Worm (Caenorhabditis elegans) whole organism, L4 larva: ENCODE data around the gene nrsn-1.

Experiments used
- D1046.2 ChIP-seq: fragments of 200-800 bp; sonication (Bioruptor generic); IDR thresholded peaks from 2 replicates; pipeline ENCODE4 v1.3.6; 2022; ENCODE audit warnings: missing genetic modification characterization, missing compliant biosample characterization
- F37D6.2 ChIP-seq: sonication (generic microtip); optimal IDR thresholded peaks from 2 replicates; lab custom pipeline; 2016; ENCODE audit warnings: mild to moderate bottlenecking, missing genetic modification characterization, missing compliant biosample characterization
- F49E8.2 ChIP-seq: sonication (generic microtip); optimal IDR thresholded peaks from 2 replicates; lab custom pipeline; 2016; ENCODE audit warnings: missing compliant biosample characterization, mild to moderate bottlenecking, missing genetic modification characterization, borderline replicate concordance
- T26A8.4 ChIP-seq: fragments of 200-800 bp; sonication (Bioruptor generic); IDR thresholded peaks from 2 replicates; pipeline ENCODE4 v1.3.6; 2022; ENCODE audit warnings: missing genetic modification characterization, missing compliant biosample characterization
- Y105C5A.15 ChIP-seq: fragments of 200-800 bp; sonication (Bioruptor generic); IDR thresholded peaks from 2 replicates; pipeline ENCODE4 v1.3.6; 2022; ENCODE audit warnings: missing genetic modification characterization, missing compliant biosample characterization
- Y5F2A.4 ChIP-seq: fragments of 200-800 bp; sonication (Bioruptor generic); optimal IDR thresholded peaks from 2 replicates; lab custom pipeline; 2018; ENCODE audit warnings: mild to moderate bottlenecking, missing genetic modification characterization, missing compliant biosample characterization
- Y75B8A.6 ChIP-seq: fragments of 200-800 bp; sonication (Bioruptor generic); IDR thresholded peaks from 2 replicates; pipeline ENCODE4 v1.3.6; 2022; ENCODE audit warnings: missing genetic modification reagents, missing genetic modification characterization, missing compliant biosample characterization
- ZK546.5 ChIP-seq, 2 experiments: sonication (generic microtip); optimal IDR thresholded peaks; 2 replicates each; lab custom pipeline; 2017; ENCODE audit warnings: missing biosample characterization in 2 of 2, missing genetic modification characterization in 2 of 2
- aha-1 ChIP-seq: fragments of 150-350 bp; peaks from one replicate; lab custom pipeline; 2014; ENCODE audit warnings: missing biosample characterization, missing genetic modification characterization
- aly-2 ChIP-seq: sonication (generic microtip); optimal IDR thresholded peaks from 2 replicates; lab custom pipeline; 2018; ENCODE audit warnings: missing biosample characterization, missing genetic modification characterization
- ama-1 ChIP-seq: fragments of 150-350 bp; optimal IDR thresholded peaks from 2 replicates; lab custom pipeline; 2014; ENCODE audit warnings: inconsistent platforms, mixed read lengths
- arid-1 ChIP-seq: fragments of 200-800 bp; sonication (Bioruptor generic); conservative IDR thresholded peaks from 2 replicates; pipeline ENCODE4 v1.3.6; 2022; ENCODE audit warnings: missing genetic modification reagents, missing genetic modification characterization, missing compliant biosample characterization
- attf-4 ChIP-seq: sonication (generic microtip); optimal IDR thresholded peaks from 3 replicates; lab custom pipeline; 2017; ENCODE audit warnings: missing biosample characterization, missing genetic modification characterization
- ceh-28 ChIP-seq: fragments of 150-350 bp; optimal IDR thresholded peaks from 2 replicates; lab custom pipeline; 2014; ENCODE audit warnings: missing biosample characterization, missing genetic modification reagents, missing genetic modification characterization
- ceh-62 ChIP-seq: sonication (generic microtip); optimal IDR thresholded peaks from 2 replicates; lab custom pipeline; 2017; ENCODE audit warnings: missing biosample characterization, missing genetic modification characterization
- ctbp-1 ChIP-seq: fragments of 200-800 bp; sonication (Bioruptor generic); IDR thresholded peaks from 2 replicates; pipeline ENCODE4 v1.3.6; 2022; ENCODE audit warnings: missing genetic modification reagents, missing genetic modification characterization, missing compliant biosample characterization
- daf-12 ChIP-seq: fragments of 150-350 bp; optimal IDR thresholded peaks from 2 replicates; lab custom pipeline; 2014; ENCODE audit warnings: missing biosample characterization, missing genetic modification reagents, missing genetic modification characterization
- daf-8 ChIP-seq: fragments of 200-800 bp; sonication (Bioruptor generic); IDR thresholded peaks from 2 replicates; pipeline ENCODE4 v1.3.6; 2022; ENCODE audit warnings: missing genetic modification characterization, missing compliant biosample characterization
- dmd-9 ChIP-seq: fragments of 200-800 bp; sonication (Bioruptor generic); IDR thresholded peaks from 2 replicates; pipeline ENCODE4 v1.3.6; 2022; ENCODE audit warnings: missing genetic modification reagents, missing genetic modification characterization, missing compliant biosample characterization
- duxl-1 ChIP-seq: sonication (generic microtip); optimal IDR thresholded peaks from 2 replicates; lab custom pipeline; 2016; ENCODE audit warnings: mild to moderate bottlenecking, missing genetic modification characterization, moderate library complexity, missing compliant biosample characterization; ENCODE audit not compliant: poor library complexity
- dve-1 ChIP-seq: sonication (generic microtip); optimal IDR thresholded peaks from 2 replicates; lab custom pipeline; 2017; ENCODE audit warnings: antibody characterized with exemption, mild to moderate bottlenecking, missing genetic modification characterization, missing compliant biosample characterization; ENCODE audit not compliant: insufficient read depth
- fkh-10 ChIP-seq: fragments of 150-350 bp; optimal IDR thresholded peaks from 2 replicates; lab custom pipeline; 2014; ENCODE audit warnings: missing biosample characterization, missing genetic modification reagents, missing genetic modification characterization
- hif-1 ChIP-seq, 2 experiments: sonication (generic microtip); optimal IDR thresholded peaks; 2 replicates each; lab custom pipeline; 2016 to 2017; ENCODE audit warnings: missing compliant biosample characterization in 2 of 2, missing genetic modification characterization in 2 of 2, missing genetic modification reagents in 2 of 2, missing genotype in 2 of 2, mild to moderate bottlenecking in 1 of 2
- hlh-11 ChIP-seq: fragments of 200-800 bp; sonication (Bioruptor generic); optimal IDR thresholded peaks from 2 replicates; lab custom pipeline; 2018; ENCODE audit warnings: mild to moderate bottlenecking, missing genetic modification characterization, missing compliant biosample characterization
- hmg-1.1 ChIP-seq: fragments of 200-800 bp; sonication (Bioruptor generic); IDR thresholded peaks from 2 replicates; pipeline ENCODE4 v1.3.6; 2022; ENCODE audit warnings: missing genetic modification reagents, missing genetic modification characterization, missing compliant biosample characterization
- lin-13 ChIP-seq: fragments of 150-350 bp; optimal IDR thresholded peaks from 2 replicates; lab custom pipeline; 2014; ENCODE audit warnings: missing biosample characterization, missing genetic modification reagents, missing genetic modification characterization
- lin-38 ChIP-seq: fragments of 200-800 bp; sonication (Bioruptor generic); IDR thresholded peaks from 2 replicates; pipeline ENCODE4 v1.3.6; 2022; ENCODE audit warnings: missing genetic modification reagents, missing genetic modification characterization, missing compliant biosample characterization
- lir-3 ChIP-seq: sonication (generic microtip); optimal IDR thresholded peaks from 2 replicates; lab custom pipeline; 2016; ENCODE audit warnings: mild to moderate bottlenecking, missing genetic modification characterization, missing compliant biosample characterization
- lsy-2 ChIP-seq, 2 experiments: fragments of 150-350 bp in 1 of 2; sonication (generic microtip) in 1 of 2; optimal IDR thresholded peaks; 2 replicates each; lab custom pipeline; 2014 to 2017; ENCODE audit warnings: missing biosample characterization in 2 of 2, missing genetic modification characterization in 2 of 2
- madf-9 ChIP-seq: fragments of 200-800 bp; sonication (Bioruptor generic); conservative IDR thresholded peaks from 2 replicates; pipeline ENCODE4 v1.3.6; 2022; ENCODE audit warnings: missing genetic modification reagents, missing genetic modification characterization, missing compliant biosample characterization
- mdl-1 ChIP-seq, 2 experiments: fragments of 150-350 bp in 1 of 2; sonication (generic microtip) in 1 of 2; optimal IDR thresholded peaks; 2 replicates each; lab custom pipeline; 2014 to 2017; ENCODE audit warnings: missing biosample characterization in 2 of 2, missing genetic modification characterization in 2 of 2
- mes-2 ChIP-seq: sonication (generic microtip); optimal IDR thresholded peaks from 2 replicates; lab custom pipeline; 2016; ENCODE audit warnings: missing genotype, mild to moderate bottlenecking, missing genetic modification characterization, missing compliant biosample characterization; ENCODE audit not compliant: poor library complexity, severe bottlenecking
- nhr-11 ChIP-seq: fragments of 150-350 bp; optimal IDR thresholded peaks from 2 replicates; lab custom pipeline; 2014; ENCODE audit warnings: missing biosample characterization, missing genetic modification characterization
- nhr-237 ChIP-seq: sonication (generic microtip); optimal IDR thresholded peaks from 2 replicates; lab custom pipeline; 2017; ENCODE audit warnings: missing biosample characterization, missing genetic modification characterization
- nhr-25 ChIP-seq: sonication (generic microtip); optimal IDR thresholded peaks from 2 replicates; lab custom pipeline; 2017; ENCODE audit warnings: missing genetic modification characterization, mild to moderate bottlenecking, missing compliant biosample characterization, antibody characterized with exemption, moderate library complexity, borderline replicate concordance; ENCODE audit not compliant: insufficient read depth
- nhr-41 ChIP-seq: fragments of 200-800 bp; sonication (Bioruptor generic); IDR thresholded peaks from 2 replicates; pipeline ENCODE4 v1.3.6; 2022; ENCODE audit warnings: missing genetic modification reagents, missing genetic modification characterization, missing compliant biosample characterization
- nhr-48 ChIP-seq: sonication (generic microtip); optimal IDR thresholded peaks from 2 replicates; lab custom pipeline; 2016; ENCODE audit warnings: mild to moderate bottlenecking, missing genetic modification characterization, missing compliant biosample characterization
- nhr-6 ChIP-seq: fragments of 150-350 bp; optimal IDR thresholded peaks from 2 replicates; lab custom pipeline; 2014; ENCODE audit warnings: missing biosample characterization, missing genetic modification characterization
- php-3 ChIP-seq: fragments of 200-800 bp; sonication (Bioruptor generic); IDR thresholded peaks from 2 replicates; pipeline ENCODE4 v1.3.6; 2022; ENCODE audit warnings: missing genetic modification reagents, missing genetic modification characterization, missing compliant biosample characterization
- rbr-2 ChIP-seq: sonication (generic microtip); optimal IDR thresholded peaks from 2 replicates; lab custom pipeline; 2016; ENCODE audit warnings: missing genotype, missing genetic modification characterization, missing compliant biosample characterization
- saeg-2 ChIP-seq: fragments of 200-800 bp; sonication (Bioruptor generic); IDR thresholded peaks from 2 replicates; pipeline ENCODE4 v1.3.6; 2022; ENCODE audit warnings: missing genetic modification reagents, missing genetic modification characterization, missing compliant biosample characterization
- set-16 ChIP-seq: fragments of 200-800 bp; sonication (Bioruptor generic); IDR thresholded peaks from 2 replicates; pipeline ENCODE4 v1.3.6; 2022; ENCODE audit warnings: missing genetic modification reagents, missing genetic modification characterization, missing compliant biosample characterization
- unc-39 ChIP-seq: sonication (generic microtip); optimal IDR thresholded peaks from 2 replicates; lab custom pipeline; 2017; ENCODE audit warnings: missing biosample characterization, missing genetic modification characterization
- unc-62 ChIP-seq, 3 experiments: fragments of 150-350 bp in 1 of 3; sonication (generic microtip); optimal IDR thresholded peaks in 2 of 3; peaks in 1 of 3; 1 replicate in 1 of 3; 2 replicates in 2 of 3; lab custom pipeline; 2014 to 2017; ENCODE audit warnings: missing biosample characterization in 3 of 3, missing genetic modification characterization in 3 of 3, missing genetic modification reagents in 3 of 3, missing genotype in 1 of 3
- vab-7 ChIP-seq: fragments of 200-800 bp; sonication (Bioruptor generic); IDR thresholded peaks from 2 replicates; pipeline ENCODE4 v1.3.6; 2022; ENCODE audit warnings: missing genetic modification reagents, missing genetic modification characterization, missing compliant biosample characterization
- zfp-3 ChIP-seq: fragments of 200-800 bp; sonication (Bioruptor generic); conservative IDR thresholded peaks from 2 replicates; pipeline ENCODE4 v1.3.6; 2022; ENCODE audit warnings: missing genetic modification reagents, missing genetic modification characterization, missing compliant biosample characterization
- zip-2 ChIP-seq: fragments of 150-350 bp; optimal IDR thresholded peaks from 2 replicates; lab custom pipeline; 2014; ENCODE audit warnings: missing biosample characterization, missing genetic modification characterization

nrsn-1 gene

ce11 chrV:3714750-3715149 is 1.0 kb downstream of the nrsn-1 start:
- TF ChIP-seq zip-2: no peak
- no peak for TF ChIP-seq lin-38
- no peak for TF ChIP-seq dve-1
- TF ChIP-seq nhr-48 (tag; lab: Kevin White, UChicago): no peak
- TF ChIP-seq aha-1 (tag; lab: Kevin White, UChicago): peak; percentile 41
- TF ChIP-seq unc-62 (GFP tag; optimal IDR thresholded peaks at IDR 0.05 in 1 of 2; lab: Kevin White, UChicago): no peak
- no peak for TF ChIP-seq unc-62 (tag; optimal IDR thresholded peaks at IDR 0.05; lab: Kevin White, UChicago)
- peak; percentile 18; the same call in 1 of the 2 replicates for TF ChIP-seq hmg-1.1
- TF ChIP-seq Y105C5A.15 (GFP tag; lab: Robert Waterston, UW): no peak
- no peak for TF ChIP-seq hif-1 (tag; optimal IDR thresholded peaks at IDR 0.05; lab: Kevin White, UChicago)
- no peak for TF ChIP-seq dmd-9 (GFP tag; lab: Robert Waterston, UW)
- no peak for TF ChIP-seq fkh-10
- peak; percentile 80 for TF ChIP-seq set-16
- TF ChIP-seq, all 104 proteins: peak for 3

- TF ChIP-seq hlh-11 (no peak), ceh-28 (tag; lab: Kevin White, UChicago) (peak; percentile 57), lsy-2 (tag; optimal IDR thresholded peaks at IDR 0.05; lab: Kevin White, UChicago) (peak in 1 of 2 experiments; percentile 6), nhr-41 (GFP tag; lab: Robert Waterston, UW) (no peak), unc-62 (GFP tag; optimal IDR thresholded peaks at IDR 0.05 in 1 of 2; lab: Kevin White, UChicago) (peak in 1 of 2 experiments; percentile 0), unc-62 (tag; optimal IDR thresholded peaks at IDR 0.05; lab: Kevin White, UChicago) (no peak), ctbp-1 (GFP tag; lab: Robert Waterston, UW) (no peak), hmg-1.1 (0 out of 2 replicates have a peak, but pooled peaks have one; percentile 24)
Measured at ce11 chrV:3712955-3713354, 2.8 kb downstream of the nrsn-1 start.

- no peak for TF ChIP-seq T26A8.4 (GFP tag; lab: Robert Waterston, UW)
- TF ChIP-seq unc-39: no peak
- TF ChIP-seq mdl-1 (tag; optimal IDR thresholded peaks at IDR 0.05; lab: Kevin White, UChicago): no peak
- no peak for TF ChIP-seq lin-13 (GFP tag; lab: Kevin White, UChicago)
- TF ChIP-seq arid-1: peak; percentile 26; the same call in 1 of the 2 replicates
- no peak for TF ChIP-seq madf-9
- no peak for TF ChIP-seq daf-12 (tag; lab: Kevin White, UChicago)
- 0 out of 2 replicates have a peak, but pooled peaks have one; percentile 10 for TF ChIP-seq hmg-1.1
- TF ChIP-seq daf-8 (GFP tag; lab: Robert Waterston, UW): no peak
- TF ChIP-seq Y105C5A.15 (GFP tag; lab: Robert Waterston, UW): no peak
- TF ChIP-seq nhr-11 (tag; lab: Kevin White, UChicago): no peak
- no peak for TF ChIP-seq nhr-25 (tag; lab: Kevin White, UChicago)
- no peak for TF ChIP-seq zfp-3 (GFP tag; lab: Robert Waterston, UW)
- no peak for TF ChIP-seq saeg-2 (GFP tag; lab: Robert Waterston, UW)
- no peak for TF ChIP-seq php-3 (GFP tag; lab: Robert Waterston, UW)
- no peak for TF ChIP-seq ceh-62 (tag; lab: Kevin White, UChicago)
- no peak for TF ChIP-seq Y5F2A.4
- no peak for TF ChIP-seq nhr-237 (tag; lab: Kevin White, UChicago)
- TF ChIP-seq rbr-2: peak; percentile 3
- TF ChIP-seq ama-1 (lab: Kevin White, UChicago): no peak
- TF ChIP-seq lin-38: 0 out of 2 replicates have a peak, but pooled peaks have one; percentile 3
- TF ChIP-seq nhr-6 (tag; lab: Kevin White, UChicago): no peak
- peak; percentile 17 for TF ChIP-seq mes-2 (tag; lab: Kevin White, UChicago)
- no peak for TF ChIP-seq lir-3 (tag; lab: Kevin White, UChicago)
- no peak for TF ChIP-seq Y75B8A.6 (GFP tag; lab: Robert Waterston, UW)
- TF ChIP-seq duxl-1: no peak
- TF ChIP-seq F49E8.2: no peak
- no peak for TF ChIP-seq aly-2
- peak; percentile 48 for TF ChIP-seq F37D6.2
- TF ChIP-seq hlh-11: no peak
- TF ChIP-seq D1046.2: no peak
- TF ChIP-seq vab-7: no peak
- TF ChIP-seq ZK546.5 (tag; optimal IDR thresholded peaks at IDR 0.05; lab: Kevin White, UChicago): no peak
- no peak for TF ChIP-seq attf-4 (tag; lab: Kevin White, UChicago)
Measured at ce11 chrV:3712192-3712591, 3.6 kb downstream of the nrsn-1 start.
